Fruit fly (Drosophila melanogaster): ENCODE results near the gene CG44014.

Gene CG44014

DNA sequence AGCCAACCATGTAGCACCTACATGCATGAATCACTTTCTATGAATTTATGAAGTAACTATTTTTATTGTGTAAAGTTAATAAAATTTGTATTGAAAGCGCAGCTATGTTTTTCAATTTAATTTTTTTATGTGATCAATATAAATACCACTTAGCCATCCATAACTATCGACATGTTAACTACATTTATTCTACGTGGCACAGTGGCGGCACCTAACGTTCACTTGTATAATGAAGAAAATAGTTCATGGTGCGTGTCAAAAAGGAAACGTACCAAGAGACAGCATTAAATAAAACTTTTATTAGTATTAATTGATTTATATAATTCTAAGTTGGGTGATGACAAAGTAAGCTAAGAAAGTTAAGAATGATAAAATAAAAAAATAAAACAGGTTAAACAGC, 15.5 kb downstream of the CG44014 start (continued):
- no peak for TF ChIP-seq Awh (GFP tag; IDR thresholded peaks at IDR 0.05)
- no peak for TF ChIP-seq CG3726 (GFP tag; IDR thresholded peaks at IDR 0.05)
- no peak for TF ChIP-seq Lpt (GFP tag; optimal IDR thresholded peaks at IDR 0.05)
- TF ChIP-seq cwo (GFP tag; optimal IDR thresholded peaks at IDR 0.05): no peak
- TF ChIP-seq CG11695 (GFP tag; IDR thresholded peaks at IDR 0.05): no peak
- no peak for TF ChIP-seq CG9817 (tag; optimal IDR thresholded peaks at IDR 0.05)
- no peak for TF ChIP-seq Tbp (GFP tag; optimal IDR thresholded peaks at IDR 0.05)
- TF ChIP-seq Abd-B (GFP tag; optimal IDR thresholded peaks at IDR 0.05): peak; percentile 32
- TF ChIP-seq CG7786 (GFP tag; optimal IDR thresholded peaks at IDR 0.05): no peak
- TF ChIP-seq Ets65A (GFP tag): no peak
- no peak for TF ChIP-seq mld (GFP tag; IDR thresholded peaks at IDR 0.05; ENCODE audit: partially characterized antibody)
- no peak for TF ChIP-seq dpn (GFP tag; optimal IDR thresholded peaks at IDR 0.05)
- TF ChIP-seq Hsf (GFP tag; optimal IDR thresholded peaks at IDR 0.05): peak; percentile 12
- no peak for TF ChIP-seq lov (optimal IDR thresholded peaks at IDR 0.05)
- TF ChIP-seq lov (GFP tag; IDR thresholded peaks at IDR 0.05): no peak
- no peak for TF ChIP-seq so (GFP tag; IDR thresholded peaks at IDR 0.05)
- TF ChIP-seq ci (GFP tag; IDR thresholded peaks at IDR 0.05): peak; percentile 45; the same call in 1 of the 3 replicates
- no peak for TF ChIP-seq pnt (GFP tag; optimal IDR thresholded peaks at IDR 0.05)
- TF ChIP-seq CG8089 (GFP tag; optimal IDR thresholded peaks at IDR 0.05): no peak
- TF ChIP-seq zen (tag; optimal IDR thresholded peaks at IDR 0.05): peak; percentile 16
- TF ChIP-seq CG10267 (tag; optimal IDR thresholded peaks at IDR 0.05): no peak
- no peak for TF ChIP-seq fd96Cb (tag; optimal IDR thresholded peaks at IDR 0.05)
- no peak for TF ChIP-seq CG11085 (GFP tag; IDR thresholded peaks at IDR 0.05)
- no peak for TF ChIP-seq unpg (GFP tag; optimal IDR thresholded peaks at IDR 0.05)
- no peak for TF ChIP-seq CG17359 (tag; optimal IDR thresholded peaks at IDR 0.05)
- no peak for TF ChIP-seq CrebB (tag; optimal IDR thresholded peaks at IDR 0.05)
- TF ChIP-seq dm (GFP tag; optimal IDR thresholded peaks at IDR 0.05): no peak
- peak; percentile 18 for TF ChIP-seq az2 (GFP tag; optimal IDR thresholded peaks at IDR 0.05)
- peak; percentile 16 for TF ChIP-seq Xbp1 (GFP tag; optimal IDR thresholded peaks at IDR 0.05)
- no peak for TF ChIP-seq grn (GFP tag; optimal IDR thresholded peaks at IDR 0.05)
- TF ChIP-seq CG13775 (GFP tag; optimal IDR thresholded peaks at IDR 0.05): no peak
- no peak for TF ChIP-seq pzg (GFP tag; optimal IDR thresholded peaks at IDR 0.05)
- no peak for TF ChIP-seq Dad (GFP tag; optimal IDR thresholded peaks at IDR 0.05)
- no peak for TF ChIP-seq CG14014 (GFP tag; IDR thresholded peaks at IDR 0.05)
- TF ChIP-seq CG9727 (GFP tag; optimal IDR thresholded peaks at IDR 0.05): no peak
- TF ChIP-seq CG17186 (GFP tag; optimal IDR thresholded peaks at IDR 0.05): no peak
- TF ChIP-seq Ets97D (GFP tag; optimal IDR thresholded peaks at IDR 0.05): peak; percentile 3
- TF ChIP-seq sens-2 (GFP tag; IDR thresholded peaks at IDR 0.05): no peak
- TF ChIP-seq CTCF (GFP tag; optimal IDR thresholded peaks at IDR 0.05): peak; percentile 95
- TF ChIP-seq Mad (GFP tag; optimal IDR thresholded peaks at IDR 0.05): no peak
- peak; percentile 42; the same call in 1 of the 3 replicates for TF ChIP-seq CG6791 (GFP tag; IDR thresholded peaks at IDR 0.05; ENCODE audit: partially characterized antibody)
- TF ChIP-seq CoRest (tag; optimal IDR thresholded peaks at IDR 0.05): peak; percentile 16
- TF ChIP-seq Dip2 (GFP tag; IDR thresholded peaks at IDR 0.05): peak; percentile 91
- peak; percentile 80 for TF ChIP-seq Med (GFP tag)
- no peak for TF ChIP-seq CG31224 (GFP tag; IDR thresholded peaks at IDR 0.05)
- TF ChIP-seq CG4328 (GFP tag; optimal IDR thresholded peaks at IDR 0.05): no peak
- peak; percentile 22 for TF ChIP-seq Hr3 (GFP tag; optimal IDR thresholded peaks at IDR 0.05)
- no peak for TF ChIP-seq Side (GFP tag; optimal IDR thresholded peaks at IDR 0.05)
- no peak for TF ChIP-seq abd-A (tag; optimal IDR thresholded peaks at IDR 0.05)
- TF ChIP-seq CG15269 (tag; optimal IDR thresholded peaks at IDR 0.05): no peak
- TF ChIP-seq Bgb (GFP tag; IDR thresholded peaks at IDR 0.05; ENCODE audit: partially characterized antibody): peak; percentile 69
- TF ChIP-seq vvl (GFP tag; IDR thresholded peaks at IDR 0.05): no peak
- no peak for TF ChIP-seq p53 (GFP tag; optimal IDR thresholded peaks at IDR 0.05)

Data from whole organism, embryonic.